Fruit fly (Drosophila melanogaster): ENCODE measurements around the gene lft.

Gene lft

dm6 chr2L:10396488-10396824 is 32.2 kb downstream of the lft start, which contains the start of gene Cnot4 (continued):
- no peak for TF ChIP-seq CG7271 (tag; optimal IDR thresholded peaks at IDR 0.05)
- peak; percentile 10 for TF ChIP-seq CG8290 (GFP tag; optimal IDR thresholded peaks at IDR 0.05)
- TF ChIP-seq CG8290 (tag; optimal IDR thresholded peaks at IDR 0.05) = no peak
- no peak for TF ChIP-seq CG9215 (GFP tag; IDR thresholded peaks at IDR 0.05)
- peak; percentile 44 for TF ChIP-seq gsb-n (tag; optimal IDR thresholded peaks at IDR 0.05)
- TF ChIP-seq CG2202 (tag; optimal IDR thresholded peaks at IDR 0.05) = no peak
- no peak for TF ChIP-seq pita (GFP tag; optimal IDR thresholded peaks at IDR 0.05)
- TF ChIP-seq CG2875 (GFP tag; optimal IDR thresholded peaks at IDR 0.05) = no peak
- TF ChIP-seq nau (GFP tag; optimal IDR thresholded peaks at IDR 0.05) = no peak
- TF ChIP-seq sob (GFP tag; IDR thresholded peaks at IDR 0.05) = no peak
- peak; percentile 1 for TF ChIP-seq Dp (GFP tag; optimal IDR thresholded peaks at IDR 0.05)
- TF ChIP-seq CG6791 (GFP tag; IDR thresholded peaks at IDR 0.05; ENCODE audit: partially characterized antibody) = 0 out of 3 replicates have a peak, but pooled peaks have one; percentile 31
- peak; percentile 62 for TF ChIP-seq nmo (GFP tag; optimal IDR thresholded peaks at IDR 0.05)
- TF ChIP-seq chif (GFP tag; optimal IDR thresholded peaks at IDR 0.05) = no peak
- no peak for TF ChIP-seq CG15696 (tag; optimal IDR thresholded peaks at IDR 0.05)
- TF ChIP-seq Scr (GFP tag; IDR thresholded peaks at IDR 0.05; ENCODE audit: partially characterized antibody) = no peak; the same call in 1 of the 2 replicates
- TF ChIP-seq vvl (GFP tag; IDR thresholded peaks at IDR 0.05) = peak; percentile 14; the same call in 1 of the 2 replicates
- 0 out of 2 replicates have a peak, but pooled peaks have one; percentile 12 for TF ChIP-seq CG42726 (GFP tag; IDR thresholded peaks at IDR 0.05; ENCODE audit: partially characterized antibody)
- TF ChIP-seq lmd (GFP tag; IDR thresholded peaks at IDR 0.05) = no peak
- no peak for TF ChIP-seq CG1233 (GFP tag; optimal IDR thresholded peaks at IDR 0.05)
- TF ChIP-seq H2.0 (GFP tag; IDR thresholded peaks at IDR 0.05) = no peak
- no peak for TF ChIP-seq CG10959 (GFP tag; IDR thresholded peaks at IDR 0.05)
- TF ChIP-seq CG7786 (GFP tag; optimal IDR thresholded peaks at IDR 0.05) = no peak
- peak; percentile 24 for TF ChIP-seq gem (tag; optimal IDR thresholded peaks at IDR 0.05)
- no peak for TF ChIP-seq bcd (GFP tag; optimal IDR thresholded peaks at IDR 0.05)
- TF ChIP-seq CG3995 (GFP tag; optimal IDR thresholded peaks at IDR 0.05) = peak; percentile 96
- TF ChIP-seq Pdp1 (GFP tag; optimal IDR thresholded peaks at IDR 0.05) = no peak
- no peak for TF ChIP-seq CG12769 (tag; optimal IDR thresholded peaks at IDR 0.05)
- TF ChIP-seq Fer3 (tag; optimal IDR thresholded peaks at IDR 0.05) = no peak
- no peak for TF ChIP-seq CG4360 (GFP tag; IDR thresholded peaks at IDR 0.05)
- no peak for TF ChIP-seq fd96Cb (tag; optimal IDR thresholded peaks at IDR 0.05)
- no peak for TF ChIP-seq CG7987 (GFP tag; optimal IDR thresholded peaks at IDR 0.05)
- peak; percentile 35 for TF ChIP-seq CG9437 (GFP tag; optimal IDR thresholded peaks at IDR 0.05)
- peak; percentile 36 for TF ChIP-seq dmrt11E (tag; optimal IDR thresholded peaks at IDR 0.05)
- TF ChIP-seq CG8388 (GFP tag; optimal IDR thresholded peaks at IDR 0.05) = no peak
- no peak for TF ChIP-seq chn (GFP tag; optimal IDR thresholded peaks at IDR 0.05)
- no peak for TF ChIP-seq kah (GFP tag; optimal IDR thresholded peaks at IDR 0.05)
- TF ChIP-seq h (optimal IDR thresholded peaks at IDR 0.05) = no peak
- TF ChIP-seq phol (tag; optimal IDR thresholded peaks at IDR 0.05) = peak; percentile 23
- TF ChIP-seq Hr39 (optimal IDR thresholded peaks at IDR 0.05) = no peak
- no peak for TF ChIP-seq psq (GFP tag; optimal IDR thresholded peaks at IDR 0.05)
- peak; percentile 97 for TF ChIP-seq CG11560 (tag; IDR thresholded peaks at IDR 0.05)
- no peak for TF ChIP-seq CG6683 (GFP tag; optimal IDR thresholded peaks at IDR 0.05)
- no peak for TF ChIP-seq hkb (optimal IDR thresholded peaks at IDR 0.05)
- no peak for TF ChIP-seq hkb (GFP tag; IDR thresholded peaks at IDR 0.05)
- TF ChIP-seq Ets97D (GFP tag; optimal IDR thresholded peaks at IDR 0.05) = no peak
- no peak for TF ChIP-seq tap (tag; optimal IDR thresholded peaks at IDR 0.05)
- peak; percentile 38 for TF ChIP-seq trem (tag; optimal IDR thresholded peaks at IDR 0.05)
- peak; percentile 89; the same call in 1 of the 2 replicates for TF ChIP-seq CG31441 (GFP tag; IDR thresholded peaks at IDR 0.05)
- peak; percentile 35 for TF ChIP-seq CG10267 (tag; optimal IDR thresholded peaks at IDR 0.05)
- no peak for TF ChIP-seq Six4 (GFP tag; optimal IDR thresholded peaks at IDR 0.05)
- no peak for TF ChIP-seq CG17186 (GFP tag; optimal IDR thresholded peaks at IDR 0.05)

Data from whole organism, embryonic.